Worm (Caenorhabditis elegans) whole organism, L4 larva: ENCODE results near the gene tsp-11.
A peak's percentile ranks its signal among the peaks of the same experiment; 100 is the strongest.

Experiments
- ama-1 ChIP-seq: fragments of 150-350 bp; optimal IDR thresholded peaks from 2 replicates; lab custom pipeline; 2014; ENCODE audit warnings: inconsistent platforms, mixed read lengths
- ceh-28 ChIP-seq: fragments of 150-350 bp; optimal IDR thresholded peaks from 2 replicates; lab custom pipeline; 2014; ENCODE audit warnings: missing biosample characterization, missing genetic modification reagents, missing genetic modification characterization
- ceh-44 ChIP-seq: fragments of 200-800 bp; sonication (Bioruptor generic); IDR thresholded peaks from 2 replicates; pipeline ENCODE4 v1.3.6; 2022; ENCODE audit warnings: missing genetic modification reagents, missing genetic modification characterization, missing compliant biosample characterization
- egl-27 ChIP-seq: sonication (generic microtip); optimal IDR thresholded peaks from 3 replicates; lab custom pipeline; 2017; ENCODE audit warnings: missing biosample characterization, missing genetic modification reagents, missing genetic modification characterization
- lin-13 ChIP-seq: fragments of 150-350 bp; optimal IDR thresholded peaks from 2 replicates; lab custom pipeline; 2014; ENCODE audit warnings: missing biosample characterization, missing genetic modification reagents, missing genetic modification characterization
- nhr-11 ChIP-seq: fragments of 150-350 bp; optimal IDR thresholded peaks from 2 replicates; lab custom pipeline; 2014; ENCODE audit warnings: missing biosample characterization, missing genetic modification characterization
- nhr-237 ChIP-seq: sonication (generic microtip); optimal IDR thresholded peaks from 2 replicates; lab custom pipeline; 2017; ENCODE audit warnings: missing biosample characterization, missing genetic modification characterization
- nhr-42 ChIP-seq: fragments of 200-800 bp; sonication (Bioruptor generic); IDR thresholded peaks from 2 replicates; pipeline ENCODE4 v1.3.6; 2022; ENCODE audit warnings: missing genetic modification characterization, missing compliant biosample characterization
- skn-1 ChIP-seq: fragments of 150-350 bp; optimal IDR thresholded peaks from 2 replicates; lab custom pipeline; 2014; ENCODE audit warnings: missing biosample characterization, missing genetic modification characterization

ce11 chrX:9150269-9150744 lies 12.7 kb upstream of the tsp-11 start, which contains the start of gene tmbi-4:
- no peak for TF ChIP-seq ceh-28
- peak; percentile 51 for TF ChIP-seq nhr-11 (tag; lab: Kevin White, UChicago)
- no peak for TF ChIP-seq nhr-237 (tag; lab: Kevin White, UChicago)
- no peak for TF ChIP-seq nhr-42
- no peak for TF ChIP-seq lin-13 (GFP tag; lab: Kevin White, UChicago)
- no peak for TF ChIP-seq ama-1 (lab: Kevin White, UChicago)
- no peak for TF ChIP-seq ceh-44
- no peak for TF ChIP-seq egl-27
- no peak for TF ChIP-seq skn-1 (tag; lab: Kevin White, UChicago)
